Fruit fly (Drosophila melanogaster) whole organism, embryonic: ENCODE measurements around the gene Art4.

Experiments
- Blimp-1 ChIP-seq: fragments of 200-800 bp; sonication (Bioruptor generic); optimal IDR thresholded peaks from 3 replicates; lab custom pipeline; 2018; ENCODE audit warnings: missing biosample characterization, missing genetic modification characterization, mild to moderate bottlenecking, moderate library complexity, missing genetic modification reagents
- CG10366 ChIP-seq: fragments of 200-800 bp; sonication (Bioruptor generic); IDR thresholded peaks from 2 replicates; pipeline ENCODE4 v1.3.6; 2022; ENCODE audit warnings: missing biosample characterization, missing genetic modification characterization
- CG11085 ChIP-seq: fragments of 200-800 bp; sonication (Bioruptor generic); IDR thresholded peaks from 2 replicates; pipeline ENCODE4 v1.3.6; 2022; ENCODE audit warnings: missing biosample characterization, missing genetic modification characterization
- CG11696 ChIP-seq: fragments of 200-800 bp; sonication (Bioruptor generic); IDR thresholded peaks from 2 replicates; pipeline ENCODE4 v1.3.6; 2022; ENCODE audit warnings: missing biosample characterization, missing genetic modification characterization
- CG12299 ChIP-seq: fragments of 200-800 bp; sonication (Bioruptor generic); optimal IDR thresholded peaks from 2 replicates; lab custom pipeline; 2018; ENCODE audit warnings: missing biosample characterization, mild to moderate bottlenecking, missing genetic modification characterization
- CG12391 ChIP-seq: fragments of 200-800 bp; sonication (Bioruptor generic); optimal IDR thresholded peaks from 3 replicates; lab custom pipeline; 2018; ENCODE audit warnings: missing biosample characterization, mild to moderate bottlenecking, missing genetic modification characterization, moderate library complexity
- CG13287 ChIP-seq: fragments of 200-800 bp; sonication (Bioruptor generic); IDR thresholded peaks from 2 replicates; pipeline ENCODE4 v1.3.6; 2022; ENCODE audit warnings: missing biosample characterization, missing genetic modification characterization; ENCODE audit not compliant: partially characterized antibody
- CG15269 ChIP-seq: fragments of 200-800 bp; sonication (Bioruptor generic); optimal IDR thresholded peaks from 2 replicates; lab custom pipeline; 2018; ENCODE audit warnings: missing biosample characterization, mild to moderate bottlenecking, missing genetic modification characterization, moderate library complexity
- CG15479 ChIP-seq: fragments of 200-800 bp; sonication (Bioruptor generic); optimal IDR thresholded peaks from 3 replicates; lab custom pipeline; 2019; ENCODE audit warnings: missing biosample characterization, mild to moderate bottlenecking, missing genetic modification characterization, moderate library complexity
- CG17359 ChIP-seq: fragments of 200-800 bp; sonication (Bioruptor generic); optimal IDR thresholded peaks from 3 replicates; lab custom pipeline; 2018; ENCODE audit warnings: missing biosample characterization, mild to moderate bottlenecking, missing genetic modification characterization, moderate library complexity
- CG4730 ChIP-seq: fragments of 200-800 bp; sonication (Bioruptor generic); IDR thresholded peaks from 2 replicates; pipeline ENCODE4 v1.3.6; 2022; ENCODE audit warnings: missing biosample characterization, missing genetic modification characterization
- CG6791 ChIP-seq: fragments of 200-800 bp; sonication (Bioruptor generic); IDR thresholded peaks from 3 replicates; pipeline ENCODE4 v1.3.6; 2022; ENCODE audit warnings: missing biosample characterization, missing genetic modification characterization; ENCODE audit not compliant: partially characterized antibody
- CG6813 ChIP-seq: fragments of 200-800 bp; sonication (Bioruptor generic); optimal IDR thresholded peaks from 2 replicates; lab custom pipeline; 2017; ENCODE audit warnings: missing biosample characterization, missing genetic modification characterization, mild to moderate bottlenecking, moderate library complexity, missing genetic modification reagents
- CG7928 ChIP-seq: fragments of 200-800 bp; sonication (Bioruptor generic); optimal IDR thresholded peaks from 2 replicates; lab custom pipeline; 2017; ENCODE audit warnings: missing biosample characterization, mild to moderate bottlenecking, missing genetic modification characterization
- CG7987 ChIP-seq: fragments of 200-800 bp; sonication (Bioruptor generic); optimal IDR thresholded peaks from 2 replicates; lab custom pipeline; 2018; ENCODE audit warnings: missing biosample characterization, mild to moderate bottlenecking, missing genetic modification characterization, moderate library complexity
- CkIIα-i1 ChIP-seq: fragments of 200-800 bp; sonication (Bioruptor generic); IDR thresholded peaks from 2 replicates; pipeline ENCODE4 v1.3.6; 2022; ENCODE audit warnings: missing biosample characterization, missing genetic modification characterization
- Dbx ChIP-seq: fragments of 200-800 bp; sonication (Bioruptor generic); IDR thresholded peaks from 3 replicates; pipeline ENCODE4 v1.3.6; 2022; ENCODE audit warnings: missing biosample characterization, missing genetic modification characterization
- Dip3 ChIP-seq: fragments of 200-800 bp; sonication (Bioruptor generic); optimal IDR thresholded peaks from 3 replicates; lab custom pipeline; 2016; ENCODE audit warnings: missing biosample characterization, missing genetic modification characterization
- Elba2 ChIP-seq: fragments of 200-800 bp; sonication (Bioruptor generic); optimal IDR thresholded peaks from 3 replicates; lab custom pipeline; 2016; ENCODE audit warnings: missing biosample characterization, missing genetic modification characterization
- Hey ChIP-seq: fragments of 200-800 bp; sonication (Bioruptor generic); optimal IDR thresholded peaks from 3 replicates; lab custom pipeline; 2018; ENCODE audit warnings: missing biosample characterization, mild to moderate bottlenecking, missing genetic modification characterization
- Hmr ChIP-seq: fragments of 200-800 bp; sonication (Bioruptor generic); optimal IDR thresholded peaks from 3 replicates; lab custom pipeline; 2017; ENCODE audit warnings: mild to moderate bottlenecking, missing biosample characterization, missing genetic modification reagents, missing genetic modification characterization
- Lhr ChIP-seq: fragments of 200-800 bp; sonication (Bioruptor generic); optimal IDR thresholded peaks from 3 replicates; lab custom pipeline; 2017; ENCODE audit warnings: mild to moderate bottlenecking, missing biosample characterization, missing genetic modification reagents, missing genetic modification characterization
- Med ChIP-seq: fragments of 200-800 bp; sonication (Bioruptor generic); peaks from one replicate; lab custom pipeline; 2016; ENCODE audit warnings: missing biosample characterization, missing genetic modification characterization, mild to moderate bottlenecking, inconsistent platforms, moderate library complexity
- Mrtf ChIP-seq: fragments of 200-800 bp; sonication (Bioruptor generic); IDR thresholded peaks from 3 replicates; pipeline ENCODE4 v1.3.6; 2022; ENCODE audit warnings: missing biosample characterization, missing genetic modification characterization
- NfI ChIP-seq: fragments of 200-800 bp; sonication (Bioruptor generic); optimal IDR thresholded peaks from 3 replicates; lab custom pipeline; 2018; ENCODE audit warnings: missing biosample characterization, mild to moderate bottlenecking, missing genetic modification characterization, moderate library complexity
- Sox100B ChIP-seq: fragments of 200-800 bp; sonication (Bioruptor generic); optimal IDR thresholded peaks from 3 replicates; lab custom pipeline; 2018; ENCODE audit warnings: missing biosample characterization, mild to moderate bottlenecking, missing genetic modification characterization
- Ssrp ChIP-seq: fragments of 200-800 bp; sonication (Bioruptor generic); optimal IDR thresholded peaks from 2 replicates; lab custom pipeline; 2018; ENCODE audit warnings: missing biosample characterization, mild to moderate bottlenecking, missing genetic modification characterization, moderate library complexity
- TFAM ChIP-seq: fragments of 200-800 bp; sonication (Bioruptor generic); optimal IDR thresholded peaks from 2 replicates; lab custom pipeline; 2017; ENCODE audit warnings: missing biosample characterization, missing genetic modification characterization, inconsistent platforms
- abd-A ChIP-seq: fragments of 200-800 bp; sonication (Bioruptor generic); optimal IDR thresholded peaks from 3 replicates; lab custom pipeline; 2019; ENCODE audit warnings: missing biosample characterization, mild to moderate bottlenecking, missing genetic modification characterization, moderate library complexity
- aop ChIP-seq: fragments of 200-800 bp; sonication (Bioruptor generic); IDR thresholded peaks from 2 replicates; pipeline ENCODE4 v1.3.6; 2022; ENCODE audit warnings: missing biosample characterization, missing genetic modification characterization
- bab2 ChIP-seq: fragments of 200-800 bp; sonication (Bioruptor generic); optimal IDR thresholded peaks from 2 replicates; lab custom pipeline; 2016; ENCODE audit warnings: missing biosample characterization, missing genetic modification characterization
- cato ChIP-seq: fragments of 200-800 bp; sonication (Bioruptor generic); optimal IDR thresholded peaks from 2 replicates; lab custom pipeline; 2016; ENCODE audit warnings: missing biosample characterization, missing genetic modification characterization, borderline replicate concordance
- cg ChIP-seq: fragments of 200-800 bp; sonication (Bioruptor generic); optimal IDR thresholded peaks from 3 replicates; lab custom pipeline; 2019; ENCODE audit warnings: missing biosample characterization, mild to moderate bottlenecking, missing genetic modification characterization, moderate library complexity
- da ChIP-seq: fragments of 200-800 bp; sonication (Bioruptor generic); optimal IDR thresholded peaks from 2 replicates; lab custom pipeline; 2016; ENCODE audit warnings: missing biosample characterization, missing genetic modification characterization
- exex ChIP-seq: fragments of 200-800 bp; sonication (Bioruptor generic); optimal IDR thresholded peaks from 4 replicates; lab custom pipeline; 2018; ENCODE audit warnings: missing biosample characterization, mild to moderate bottlenecking, missing genetic modification characterization, moderate library complexity
- ftz-f1 ChIP-seq: fragments of 200-800 bp; sonication (Bioruptor generic); optimal IDR thresholded peaks from 2 replicates; lab custom pipeline; 2016; ENCODE audit warnings: missing biosample characterization, missing genetic modification characterization
- grn ChIP-seq: fragments of 200-800 bp; sonication (Bioruptor generic); optimal IDR thresholded peaks from 3 replicates; lab custom pipeline; 2017; ENCODE audit warnings: missing biosample characterization, missing genetic modification characterization
- lab ChIP-seq: fragments of 200-800 bp; sonication (Bioruptor generic); optimal IDR thresholded peaks from 3 replicates; lab custom pipeline; 2017; ENCODE audit warnings: missing biosample characterization, missing genetic modification characterization, mild to moderate bottlenecking, moderate library complexity, missing genetic modification reagents
- mam ChIP-seq: fragments of 200-800 bp; sonication (Bioruptor generic); optimal IDR thresholded peaks from 3 replicates; lab custom pipeline; 2016; ENCODE audit warnings: missing biosample characterization, missing genetic modification characterization
- nerfin-2 ChIP-seq: fragments of 200-800 bp; sonication (Bioruptor generic); IDR thresholded peaks from 2 replicates; pipeline ENCODE4 v1.3.6; 2022; ENCODE audit warnings: missing biosample characterization, missing genetic modification characterization; ENCODE audit not compliant: partially characterized antibody
- pho ChIP-seq: fragments of 200-800 bp; sonication (Bioruptor generic); optimal IDR thresholded peaks from 2 replicates; lab custom pipeline; 2016; ENCODE audit warnings: missing biosample characterization, missing genetic modification characterization
- ro ChIP-seq: fragments of 200-800 bp; sonication (Bioruptor generic); IDR thresholded peaks from 2 replicates; pipeline ENCODE4 v1.3.6; 2022; ENCODE audit warnings: missing biosample characterization, missing genetic modification characterization
- slp2 ChIP-seq: fragments of 200-800 bp; sonication (Bioruptor generic); optimal IDR thresholded peaks from 2 replicates; lab custom pipeline; 2016; ENCODE audit warnings: missing biosample characterization, missing genetic modification characterization
- so ChIP-seq: fragments of 200-800 bp; sonication (Bioruptor generic); IDR thresholded peaks from 3 replicates; pipeline ENCODE4 v1.3.6; 2022; ENCODE audit warnings: missing biosample characterization, missing genetic modification characterization
- tio ChIP-seq: fragments of 200-800 bp; sonication (Bioruptor generic); optimal IDR thresholded peaks from 2 replicates; lab custom pipeline; 2017; ENCODE audit warnings: missing biosample characterization, missing genetic modification characterization, inconsistent platforms
- trh ChIP-seq: fragments of 200-800 bp; sonication (Bioruptor generic); optimal IDR thresholded peaks from 2 replicates; lab custom pipeline; 2016; ENCODE audit warnings: missing biosample characterization, missing genetic modification characterization
- usp ChIP-seq: fragments of >200 bp; optimal IDR thresholded peaks from 2 replicates; lab custom pipeline; 2017; ENCODE audit warnings: missing biosample characterization, missing genetic modification characterization
- vfl ChIP-seq: fragments of 200-800 bp; sonication (Bioruptor generic); optimal IDR thresholded peaks from 2 replicates; lab custom pipeline; 2016; ENCODE audit warnings: missing biosample characterization, missing genetic modification characterization
- vvl ChIP-seq: fragments of 200-800 bp; sonication (Bioruptor generic); IDR thresholded peaks from 2 replicates; pipeline ENCODE4 v1.3.6; 2022; ENCODE audit warnings: missing biosample characterization, missing genetic modification characterization
- wdn ChIP-seq: fragments of 200-800 bp; sonication (Bioruptor generic); IDR thresholded peaks from 2 replicates; pipeline ENCODE4 v1.3.6; 2022; ENCODE audit warnings: missing biosample characterization, missing genetic modification characterization

Art4 gene

dm6 chr3R:10032951-10033720 lies 47.3 kb upstream of the Art4 start (continued):
- TF ChIP-seq grn (GFP tag; lab: Kevin White, UChicago) (no peak), Lhr (GFP tag; lab: Kevin White, UChicago) (no peak), Elba2 (no peak), pho (GFP tag; lab: Kevin White, UChicago) (no peak), CG13287 (GFP tag; lab: Robert Waterston, UW) (no peak), Sox100B (GFP tag; lab: Kevin White, UChicago) (no peak), usp (GFP tag; lab: Kevin White, UChicago) (no peak), NfI (no peak), vfl (GFP tag; lab: Kevin White, UChicago) (no peak), tio (GFP tag; lab: Kevin White, UChicago) (no peak), CG7987 (no peak), CG11085 (no peak), CG7928 (no peak), so (GFP tag; lab: Robert Waterston, UW) (no peak), abd-A (tag; lab: Kevin White, UChicago) (no peak), da (GFP tag; lab: Kevin White, UChicago) (no peak), vvl (no peak), CG4730 (GFP tag; lab: Robert Waterston, UW) (no peak), lab (GFP tag; lab: Kevin White, UChicago) (peak; percentile 30), Med (GFP tag; lab: Kevin White, UChicago) (peak; percentile 49), Ssrp (tag; lab: Kevin White, UChicago) (no peak), Blimp-1 (GFP tag; lab: Kevin White, UChicago) (no peak), cato (no peak), CG6813 (GFP tag; lab: Kevin White, UChicago) (no peak), exex (tag; lab: Kevin White, UChicago) (no peak), mam (no peak), Hmr (GFP tag; lab: Kevin White, UChicago) (no peak), trh (GFP tag; lab: Kevin White, UChicago) (no peak), slp2 (GFP tag; lab: Kevin White, UChicago) (no peak), CG12391 (tag; lab: Kevin White, UChicago) (peak; percentile 19), bab2 (GFP tag; lab: Kevin White, UChicago) (no peak), Dbx (GFP tag; lab: Robert Waterston, UW) (no peak), Dip3 (GFP tag; lab: Kevin White, UChicago) (no peak), Hey (tag; lab: Kevin White, UChicago) (no peak), CG11696 (GFP tag; lab: Robert Waterston, UW) (no peak), CG17359 (tag; lab: Kevin White, UChicago) (peak; percentile 40), nerfin-2 (GFP tag; lab: Robert Waterston, UW) (no peak), ro (GFP tag; lab: Robert Waterston, UW) (no peak), CkIIα-i1 (GFP tag; lab: Robert Waterston, UW) (no peak), ftz-f1 (no peak), aop (GFP tag; lab: Robert Waterston, UW) (no peak), CG6791 (GFP tag; lab: Robert Waterston, UW) (no peak), wdn (GFP tag; lab: Robert Waterston, UW) (no peak), CG12299 (tag; lab: Kevin White, UChicago) (no peak), TFAM (GFP tag; lab: Kevin White, UChicago) (no peak), cg (no peak), Mrtf (GFP tag; lab: Robert Waterston, UW) (no peak), CG10366 (GFP tag; lab: Robert Waterston, UW) (no peak), CG15269 (tag; lab: Kevin White, UChicago) (peak; percentile 12), CG15479 (GFP tag; lab: Kevin White, UChicago) (no peak)
